Worm (Caenorhabditis elegans): ENCODE measurements around the gene prmt-4.

prmt-4 gene

ce11 chrIV:560314-560713 lies 43.1 kb downstream of the prmt-4 start:
- TF ChIP-seq elt-1 (tag; optimal IDR thresholded peaks at IDR 0.05) (no peak), zag-1 (tag; optimal IDR thresholded peaks at IDR 0.05) (no peak), R02D3.7 (tag; optimal IDR thresholded peaks at IDR 0.05) (no peak), snpc-4 (tag; optimal IDR thresholded peaks at IDR 0.05) (no peak), nhr-67 (tag; optimal IDR thresholded peaks at IDR 0.05) (no peak), nhr-43 (tag; optimal IDR thresholded peaks at IDR 0.05; ENCODE audit: poor library complexity, severe bottlenecking) (no peak), mml-1 (tag; optimal IDR thresholded peaks at IDR 0.05) (no peak), elt-2 (tag; optimal IDR thresholded peaks at IDR 0.05) (no peak), fkh-10 (GFP tag; optimal IDR thresholded peaks at IDR 0.05) (no peak), nfya-1 (tag; optimal IDR thresholded peaks at IDR 0.05; ENCODE audit: insufficient read depth) (no peak), jun-1 (tag; optimal IDR thresholded peaks at IDR 0.05) (no peak), elt-3 (tag; optimal IDR thresholded peaks at IDR 0.05) (no peak), pha-4 (tag; optimal IDR thresholded peaks at IDR 0.05) (no peak), daf-12 (tag; optimal IDR thresholded peaks at IDR 0.05) (no peak), skn-1 (tag; optimal IDR thresholded peaks at IDR 0.05) (no peak), eor-1 (tag; optimal IDR thresholded peaks at IDR 0.05) (no peak), nhr-28 (tag; optimal IDR thresholded peaks at IDR 0.05) (no peak), lin-39 (tag; optimal IDR thresholded peaks at IDR 0.05) (no peak), aly-2 (tag; optimal IDR thresholded peaks at IDR 0.05) (no peak)

- TF ChIP-seq ztf-4 (tag; optimal IDR thresholded peaks at IDR 0.05) (no peak), unc-39 (tag; optimal IDR thresholded peaks at IDR 0.05) (no peak), lsy-12 (tag; optimal IDR thresholded peaks at IDR 0.05) (no peak), unc-62 (GFP tag; optimal IDR thresholded peaks at IDR 0.05) (no peak), nhr-67 (tag; optimal IDR thresholded peaks at IDR 0.05) (no peak), hmg-11 (tag; optimal IDR thresholded peaks at IDR 0.05) (no peak), nhr-77 (tag; optimal IDR thresholded peaks at IDR 0.05) (no peak)
These were observed 44.6 kb downstream of the prmt-4 start, which contains the start of gene efn-4 for ce11 chrIV:558735-559284. TSS of gene efn-4 (plus strand) at chrIV:559234.

- TF ChIP-seq nhr-77 (tag; optimal IDR thresholded peaks at IDR 0.05) (no peak), unc-62 (GFP tag; optimal IDR thresholded peaks at IDR 0.05) (no peak), ceh-28 (tag; optimal IDR thresholded peaks at IDR 0.05) (no peak), skn-1 (tag; optimal IDR thresholded peaks at IDR 0.05) (no peak), nhr-43 (tag; optimal IDR thresholded peaks at IDR 0.05; ENCODE audit: poor library complexity, severe bottlenecking) (no peak), nhr-11 (tag; optimal IDR thresholded peaks at IDR 0.05) (no peak), daf-12 (tag; optimal IDR thresholded peaks at IDR 0.05) (no peak), aly-2 (tag; optimal IDR thresholded peaks at IDR 0.05) (no peak), lin-15B (tag; optimal IDR thresholded peaks at IDR 0.05) (no peak), ceh-82 (tag; optimal IDR thresholded peaks at IDR 0.05) (no peak), zag-1 (tag; optimal IDR thresholded peaks at IDR 0.05) (no peak), nhr-25 (tag; optimal IDR thresholded peaks at IDR 0.05) (no peak), mml-1 (tag; optimal IDR thresholded peaks at IDR 0.05) (no peak), nfya-1 (tag; optimal IDR thresholded peaks at IDR 0.05; ENCODE audit: insufficient read depth) (no peak), ztf-11 (tag; optimal IDR thresholded peaks at IDR 0.05) (no peak), lin-39 (tag; optimal IDR thresholded peaks at IDR 0.05) (no peak), tbx-2 (tag; optimal IDR thresholded peaks at IDR 0.05) (no peak), nhr-67 (tag; optimal IDR thresholded peaks at IDR 0.05) (no peak), lsy-12 (tag; optimal IDR thresholded peaks at IDR 0.05) (no peak)
These were observed 49.4 kb downstream of the prmt-4 start for ce11 chrIV:554005-554404.

Measured in whole organism, L3 larva.